Fruit fly (Drosophila melanogaster) whole organism, wandering third instar larva: ENCODE measurements around the gene Tti1.

Experiments
- GATAd ChIP-seq: sonication (Bioruptor generic); optimal IDR thresholded peaks from 2 replicates; lab custom pipeline; 2016; ENCODE audit warnings: missing biosample characterization, missing genetic modification characterization
- Hr78 ChIP-seq: fragments of >200 bp; optimal IDR thresholded peaks from 2 replicates; lab custom pipeline; 2017; ENCODE audit warnings: missing biosample characterization, missing genetic modification characterization
- Myc ChIP-seq: fragments of >200 bp; optimal IDR thresholded peaks from 2 replicates; lab custom pipeline; 2017
- br ChIP-seq: fragments of 200-800 bp; sonication (Bioruptor generic); optimal IDR thresholded peaks from 2 replicates; lab custom pipeline; 2016; ENCODE audit warnings: missing biosample characterization, missing genetic modification characterization
- foxo ChIP-seq, 2 experiments: fragments of 200-800 bp; sonication (Bioruptor generic); optimal IDR thresholded peaks; 2 replicates in 1 of 2; 3 replicates in 1 of 2; lab custom pipeline; 2016 to 2017; ENCODE audit warnings: missing biosample characterization in 2 of 2, missing genetic modification characterization in 2 of 2
- h ChIP-seq: fragments of 200-800 bp; sonication (Bioruptor generic); optimal IDR thresholded peaks from 3 replicates; lab custom pipeline; 2016; ENCODE audit warnings: missing biosample characterization, mild to moderate bottlenecking, missing genetic modification characterization
- rgr ChIP-seq: fragments of 200-800 bp; sonication (Bioruptor generic); optimal IDR thresholded peaks from 3 replicates; lab custom pipeline; 2016; ENCODE audit warnings: missing biosample characterization, mild to moderate bottlenecking, missing genetic modification characterization
- usp ChIP-seq: fragments of >200 bp; optimal IDR thresholded peaks from 2 replicates; lab custom pipeline; 2017; ENCODE audit warnings: missing biosample characterization, missing genetic modification characterization

- TF ChIP-seq usp (GFP tag; lab: Kevin White, UChicago) (no peak), h (GFP tag; lab: Kevin White, UChicago) (peak; percentile 62), rgr (GFP tag; lab: Kevin White, UChicago) (peak; percentile 23), Myc (lab: Kevin White, UChicago) (no peak), foxo (GFP tag; optimal IDR thresholded peaks at IDR 0.05; lab: Kevin White, UChicago) (peak in 1 of 2 experiments; percentile 47), GATAd (GFP tag; lab: Kevin White, UChicago) (no peak), Hr78 (peak; percentile 23), br (GFP tag; lab: Kevin White, UChicago) (no peak)
Observed at dm6 chr3R:9704183-9705007, 50.1 kb downstream of the Tti1 start.
